Worm (Caenorhabditis elegans): ENCODE results near the gene abhd-5.2.

Gene abhd-5.2

ce11 chrV:4867535-4867934, 23.1 kb downstream of the abhd-5.2 start:
- peak; percentile 46 for TF ChIP-seq nhr-71 (tag; optimal IDR thresholded peaks at IDR 0.05)
- no peak for TF ChIP-seq zag-1 (tag; optimal IDR thresholded peaks at IDR 0.05)
- peak; percentile 32 for TF ChIP-seq dsc-1 (tag; optimal IDR thresholded peaks at IDR 0.05)
- peak; percentile 18 for TF ChIP-seq unc-86 (tag; optimal IDR thresholded peaks at IDR 0.05)
- TF ChIP-seq lin-14 (GFP tag; optimal IDR thresholded peaks at IDR 0.05): peak; percentile 21
- TF ChIP-seq hlh-4 (tag; optimal IDR thresholded peaks at IDR 0.05): peak; percentile 59
- TF ChIP-seq aly-2 (tag; optimal IDR thresholded peaks at IDR 0.05): no peak
- TF ChIP-seq fkh-8 (tag; optimal IDR thresholded peaks at IDR 0.05): peak; percentile 52
- TF ChIP-seq sox-4 (tag; optimal IDR thresholded peaks at IDR 0.05): no peak

- TF ChIP-seq nhr-77 (tag; optimal IDR thresholded peaks at IDR 0.05) (no peak), fkh-10 (GFP tag; optimal IDR thresholded peaks at IDR 0.05) (no peak), jun-1 (tag; optimal IDR thresholded peaks at IDR 0.05) (no peak), mep-1 (tag; optimal IDR thresholded peaks at IDR 0.05) (no peak), zip-4 (GFP tag; optimal IDR thresholded peaks at IDR 0.05) (no peak), ztf-11 (tag; optimal IDR thresholded peaks at IDR 0.05) (no peak), lin-35 (GFP tag; optimal IDR thresholded peaks at IDR 0.05) (no peak), dsc-1 (tag; optimal IDR thresholded peaks at IDR 0.05) (peak; percentile 94), fkh-4 (tag; optimal IDR thresholded peaks at IDR 0.05; ENCODE audit: borderline replicate concordance) (peak; percentile 77), lsy-2 (tag; optimal IDR thresholded peaks at IDR 0.05) (no peak), C16A3.4 (tag; optimal IDR thresholded peaks at IDR 0.05) (no peak)
These were observed 24.2 kb downstream of the abhd-5.2 start for ce11 chrV:4868698-4869097.

- TF ChIP-seq lin-14 (GFP tag; optimal IDR thresholded peaks at IDR 0.05): peak; percentile 44
- TF ChIP-seq fkh-8 (tag; optimal IDR thresholded peaks at IDR 0.05): peak; percentile 58
- TF ChIP-seq ama-1 (optimal IDR thresholded peaks at IDR 0.05): no peak
- TF ChIP-seq nhr-20 (tag; optimal IDR thresholded peaks at IDR 0.05): peak; percentile 11
- peak; percentile 73 for TF ChIP-seq hlh-4 (tag; optimal IDR thresholded peaks at IDR 0.05)
- peak; percentile 68 for TF ChIP-seq nhr-11 (tag; optimal IDR thresholded peaks at IDR 0.05)
- TF ChIP-seq nhr-47 (tag; optimal IDR thresholded peaks at IDR 0.05): peak; percentile 49
- peak; percentile 52 for TF ChIP-seq nhr-71 (tag; optimal IDR thresholded peaks at IDR 0.05)
- no peak for TF ChIP-seq fkh-10 (GFP tag; optimal IDR thresholded peaks at IDR 0.05)
- no peak for TF ChIP-seq dsc-1 (tag; optimal IDR thresholded peaks at IDR 0.05)
These were observed 26.1 kb downstream of the abhd-5.2 start for ce11 chrV:4870627-4871026.

ce11 chrV:4871992-4872391, 27.5 kb downstream of the abhd-5.2 start, which contains the start of gene srd-33:
TSS of gene srd-33 (plus strand) at chrV:4872292.
- TF ChIP-seq zip-4 (GFP tag; optimal IDR thresholded peaks at IDR 0.05): no peak
- no peak for TF ChIP-seq rnt-1 (tag; optimal IDR thresholded peaks at IDR 0.05)
- no peak for TF ChIP-seq fkh-10 (GFP tag; optimal IDR thresholded peaks at IDR 0.05)
- TF ChIP-seq nhr-20 (tag; optimal IDR thresholded peaks at IDR 0.05): no peak
- TF ChIP-seq Y116A8C.19 (tag; optimal IDR thresholded peaks at IDR 0.05; ENCODE audit: borderline replicate concordance): no peak
- TF ChIP-seq fkh-4 (tag; optimal IDR thresholded peaks at IDR 0.05; ENCODE audit: borderline replicate concordance): no peak
- TF ChIP-seq elt-2 (tag; optimal IDR thresholded peaks at IDR 0.05): no peak
- TF ChIP-seq aha-1 (tag; optimal IDR thresholded peaks at IDR 0.05): no peak
- TF ChIP-seq lin-15B (tag; optimal IDR thresholded peaks at IDR 0.05): no peak
- TF ChIP-seq efl-3 (GFP tag; optimal IDR thresholded peaks at IDR 0.05): no peak
- TF ChIP-seq elt-3 (tag; optimal IDR thresholded peaks at IDR 0.05): no peak
- TF ChIP-seq irx-1 (tag; optimal IDR thresholded peaks at IDR 0.05): no peak
- TF ChIP-seq snu-23 (GFP tag; optimal IDR thresholded peaks at IDR 0.05): no peak
- TF ChIP-seq nhr-85 (tag): no peak
- no peak for TF ChIP-seq unc-30 (tag; optimal IDR thresholded peaks at IDR 0.05)
- TF ChIP-seq unc-130 (tag; optimal IDR thresholded peaks at IDR 0.05): no peak
- TF ChIP-seq sptf-1 (tag; optimal IDR thresholded peaks at IDR 0.05): no peak
- TF ChIP-seq lir-3 (tag; optimal IDR thresholded peaks at IDR 0.05; ENCODE audit: poor library complexity): no peak
- TF ChIP-seq nhr-11 (tag; optimal IDR thresholded peaks at IDR 0.05): no peak
- no peak for TF ChIP-seq ets-5 (GFP tag; IDR thresholded peaks at IDR 0.05)

Measured in whole organism, L1 larva.